Fruit fly (Drosophila melanogaster) whole organism, embryonic: ENCODE measurements around the gene Dok.

ENCODE experiments used
- Bteb2 ChIP-seq: fragments of 200-800 bp; sonication (Bioruptor generic); optimal IDR thresholded peaks from 2 replicates; lab custom pipeline; 2016; ENCODE audit warnings: missing biosample characterization, missing genetic modification characterization
- CG10543 ChIP-seq: fragments of 200-800 bp; sonication (Bioruptor generic); optimal IDR thresholded peaks from 3 replicates; lab custom pipeline; 2017; ENCODE audit warnings: missing biosample characterization, mild to moderate bottlenecking, missing genetic modification characterization, moderate library complexity
- CG11093 ChIP-seq: fragments of 200-800 bp; sonication (Bioruptor generic); IDR thresholded peaks from 3 replicates; pipeline ENCODE4 v1.3.6; 2022; ENCODE audit warnings: missing biosample characterization, missing genetic modification characterization
- CG11560 ChIP-seq: fragments of 200-800 bp; sonication (Bioruptor generic); IDR thresholded peaks from 3 replicates; pipeline ENCODE4 v1.3.6; 2022; ENCODE audit warnings: missing biosample characterization, missing genetic modification characterization
- CG11723 ChIP-seq: fragments of 200-800 bp; sonication (Bioruptor generic); optimal IDR thresholded peaks from 2 replicates; lab custom pipeline; 2017; ENCODE audit warnings: missing biosample characterization, mild to moderate bottlenecking, missing genetic modification characterization
- CG12659 ChIP-seq: fragments of 200-800 bp; sonication (Bioruptor generic); optimal IDR thresholded peaks from 3 replicates; lab custom pipeline; 2017; ENCODE audit warnings: mild to moderate bottlenecking, missing biosample characterization, missing genetic modification reagents, missing genetic modification characterization
- CG15601 ChIP-seq: fragments of 200-800 bp; sonication (Bioruptor generic); optimal IDR thresholded peaks from 3 replicates; lab custom pipeline; 2019; ENCODE audit warnings: missing biosample characterization, mild to moderate bottlenecking, missing genetic modification characterization, moderate library complexity
- CG15696 ChIP-seq: fragments of 200-800 bp; sonication (Bioruptor generic); optimal IDR thresholded peaks from 2 replicates; lab custom pipeline; 2019; ENCODE audit warnings: missing biosample characterization, mild to moderate bottlenecking, missing genetic modification characterization, moderate library complexity
- CG16779 ChIP-seq: fragments of 200-800 bp; sonication (Bioruptor generic); IDR thresholded peaks from 2 replicates; pipeline ENCODE4 v1.3.6; 2022; ENCODE audit warnings: missing biosample characterization, missing genetic modification characterization
- CG18764 ChIP-seq: fragments of 200-800 bp; sonication (Bioruptor generic); optimal IDR thresholded peaks from 3 replicates; lab custom pipeline; 2016; ENCODE audit warnings: missing biosample characterization, missing genetic modification characterization
- CG2199 ChIP-seq: fragments of 200-800 bp; sonication (Bioruptor generic); IDR thresholded peaks from 3 replicates; pipeline ENCODE4 v1.3.6; 2022; ENCODE audit warnings: missing biosample characterization, missing genetic modification characterization
- CG2889 ChIP-seq: fragments of 200-800 bp; sonication (Bioruptor generic); IDR thresholded peaks from 3 replicates; pipeline ENCODE4 v1.3.6; 2022; ENCODE audit warnings: missing biosample characterization, missing genetic modification characterization
- CG31365 ChIP-seq: fragments of 200-800 bp; sonication (Bioruptor generic); optimal IDR thresholded peaks from 2 replicates; lab custom pipeline; 2018; ENCODE audit warnings: missing biosample characterization, mild to moderate bottlenecking, missing genetic modification characterization
- CG33557 ChIP-seq: fragments of 200-800 bp; sonication (Bioruptor generic); optimal IDR thresholded peaks from 2 replicates; lab custom pipeline; 2019; ENCODE audit warnings: missing biosample characterization, mild to moderate bottlenecking, missing genetic modification characterization, moderate library complexity
- CG4424 ChIP-seq: fragments of 200-800 bp; sonication (Bioruptor generic); optimal IDR thresholded peaks from 3 replicates; lab custom pipeline; 2016; ENCODE audit warnings: missing biosample characterization, missing genetic modification characterization
- CG5953 ChIP-seq: fragments of 200-800 bp; sonication (Bioruptor generic); IDR thresholded peaks from 2 replicates; pipeline ENCODE4 v1.3.6; 2022; ENCODE audit warnings: missing biosample characterization, missing genetic modification characterization
- CG7745 ChIP-seq: fragments of 200-800 bp; sonication (Bioruptor generic); optimal IDR thresholded peaks from 2 replicates; lab custom pipeline; 2018; ENCODE audit warnings: missing biosample characterization, mild to moderate bottlenecking, missing genetic modification characterization, moderate library complexity
- CG7786 ChIP-seq: fragments of 200-800 bp; sonication (Bioruptor generic); optimal IDR thresholded peaks from 2 replicates; lab custom pipeline; 2016; ENCODE audit warnings: missing biosample characterization, missing genetic modification characterization
- CG8924 ChIP-seq: fragments of 200-800 bp; optimal IDR thresholded peaks from 3 replicates; lab custom pipeline; 2019; ENCODE audit warnings: missing biosample characterization, mild to moderate bottlenecking, missing genetic modification characterization, moderate library complexity
- CG9817 ChIP-seq: fragments of 200-800 bp; sonication (Bioruptor generic); optimal IDR thresholded peaks from 2 replicates; lab custom pipeline; 2018; ENCODE audit warnings: missing biosample characterization, mild to moderate bottlenecking, missing genetic modification characterization, moderate library complexity
- Dip2 ChIP-seq: fragments of 200-800 bp; sonication (Bioruptor generic); IDR thresholded peaks from 2 replicates; pipeline ENCODE4 v1.3.6; 2022; ENCODE audit warnings: missing biosample characterization, missing genetic modification characterization
- Dip3 ChIP-seq: fragments of 200-800 bp; sonication (Bioruptor generic); optimal IDR thresholded peaks from 3 replicates; lab custom pipeline; 2016; ENCODE audit warnings: missing biosample characterization, missing genetic modification characterization
- Hand ChIP-seq: fragments of 200-800 bp; sonication (Bioruptor generic); optimal IDR thresholded peaks from 2 replicates; lab custom pipeline; 2017; ENCODE audit warnings: mild to moderate bottlenecking, missing biosample characterization, missing genetic modification reagents, missing genetic modification characterization
- Hr39 ChIP-seq: fragments of >200 bp; optimal IDR thresholded peaks from 2 replicates; lab custom pipeline; 2017
- Hr51 ChIP-seq, 2 experiments: fragments of 200-800 bp; sonication (Bioruptor generic); optimal IDR thresholded peaks; 2 replicates in 1 of 2; 3 replicates in 1 of 2; lab custom pipeline; 2016 to 2018; ENCODE audit warnings: missing biosample characterization in 2 of 2, missing genetic modification characterization in 2 of 2, mild to moderate bottlenecking in 1 of 2, moderate library complexity in 1 of 2
- MTF-1 ChIP-seq: fragments of 200-800 bp; sonication (Bioruptor generic); optimal IDR thresholded peaks from 2 replicates; lab custom pipeline; 2018; ENCODE audit warnings: missing biosample characterization, mild to moderate bottlenecking, missing genetic modification characterization, borderline replicate concordance
- Mad ChIP-seq: fragments of 200-800 bp; sonication (Bioruptor generic); optimal IDR thresholded peaks from 2 replicates; lab custom pipeline; 2016; ENCODE audit warnings: missing biosample characterization, missing genetic modification characterization
- NC2α ChIP-seq: fragments of 200-800 bp; sonication (Bioruptor generic); optimal IDR thresholded peaks from 2 replicates; lab custom pipeline; 2016; ENCODE audit warnings: missing biosample characterization, missing genetic modification characterization
- Sin3A ChIP-seq: fragments of >200 bp; optimal IDR thresholded peaks from 2 replicates; lab custom pipeline; 2018
- Sox102F ChIP-seq: fragments of 200-800 bp; sonication (Bioruptor generic); optimal IDR thresholded peaks from 2 replicates; lab custom pipeline; 2018; ENCODE audit warnings: missing biosample characterization, mild to moderate bottlenecking, missing genetic modification characterization, moderate library complexity
- Spps ChIP-seq: fragments of 200-800 bp; sonication (Bioruptor generic); optimal IDR thresholded peaks from 2 replicates; lab custom pipeline; 2018; ENCODE audit warnings: missing biosample characterization, mild to moderate bottlenecking, missing genetic modification characterization
- Tbp ChIP-seq: fragments of >200 bp; optimal IDR thresholded peaks from 2 replicates; lab custom pipeline; 2018; ENCODE audit warnings: missing biosample characterization, missing genetic modification characterization
- Xbp1 ChIP-seq: fragments of 200-800 bp; sonication (Bioruptor generic); optimal IDR thresholded peaks from 3 replicates; lab custom pipeline; 2016; ENCODE audit warnings: missing biosample characterization, mild to moderate bottlenecking, missing genetic modification characterization
- cato ChIP-seq: fragments of 200-800 bp; sonication (Bioruptor generic); optimal IDR thresholded peaks from 2 replicates; lab custom pipeline; 2016; ENCODE audit warnings: missing biosample characterization, missing genetic modification characterization, borderline replicate concordance
- corto ChIP-seq: fragments of 200-800 bp; sonication (Bioruptor generic); optimal IDR thresholded peaks from 2 replicates; lab custom pipeline; 2016; ENCODE audit warnings: missing biosample characterization, mild to moderate bottlenecking, missing genetic modification characterization, moderate library complexity
- fru ChIP-seq: fragments of >200 bp; optimal IDR thresholded peaks from 2 replicates; lab custom pipeline; 2017
- gfzf ChIP-seq: fragments of 200-800 bp; sonication (Bioruptor generic); optimal IDR thresholded peaks from 2 replicates; lab custom pipeline; 2016; ENCODE audit warnings: missing biosample characterization, mild to moderate bottlenecking, missing genetic modification characterization, moderate library complexity
- ham ChIP-seq: fragments of 200-800 bp; sonication (Bioruptor generic); IDR thresholded peaks from 2 replicates; pipeline ENCODE4 v1.3.6; 2022; ENCODE audit warnings: missing biosample characterization, missing genetic modification characterization
- jing ChIP-seq: fragments of 200-800 bp; sonication (Bioruptor generic); optimal IDR thresholded peaks from 2 replicates; lab custom pipeline; 2018; ENCODE audit warnings: missing biosample characterization, mild to moderate bottlenecking, missing genetic modification characterization
- lbe ChIP-seq: fragments of 200-800 bp; sonication (Bioruptor generic); optimal IDR thresholded peaks from 2 replicates; lab custom pipeline; 2016; ENCODE audit warnings: missing biosample characterization, mild to moderate bottlenecking, missing genetic modification characterization
- lmd ChIP-seq: fragments of 200-800 bp; sonication (Bioruptor generic); IDR thresholded peaks from 2 replicates; pipeline ENCODE4 v1.3.6; 2022; ENCODE audit warnings: missing biosample characterization, missing genetic modification characterization
- maf-S ChIP-seq: fragments of 200-800 bp; sonication (Bioruptor generic); optimal IDR thresholded peaks from 2 replicates; lab custom pipeline; 2016; ENCODE audit warnings: missing biosample characterization, missing genetic modification characterization
- scrt ChIP-seq: fragments of 200-800 bp; sonication (Bioruptor generic); optimal IDR thresholded peaks from 2 replicates; lab custom pipeline; 2018; ENCODE audit warnings: missing biosample characterization, mild to moderate bottlenecking, missing genetic modification characterization, moderate library complexity
- sens ChIP-seq: fragments of 200-800 bp; sonication (Bioruptor generic); peaks from one replicate; lab custom pipeline; 2016; ENCODE audit warnings: missing biosample characterization, missing genetic modification characterization
- shn ChIP-seq: fragments of 200-800 bp; sonication (Bioruptor generic); optimal IDR thresholded peaks from 3 replicates; lab custom pipeline; 2016; ENCODE audit warnings: missing biosample characterization, missing genetic modification characterization
- sim ChIP-seq: fragments of 200-800 bp; sonication (Bioruptor generic); IDR thresholded peaks from 2 replicates; pipeline ENCODE4 v1.3.6; 2022; ENCODE audit warnings: missing biosample characterization, missing genetic modification characterization
- sisA ChIP-seq: fragments of 200-800 bp; sonication (Bioruptor generic); IDR thresholded peaks from 2 replicates; pipeline ENCODE4 v1.3.6; 2022; ENCODE audit warnings: missing biosample characterization, missing genetic modification characterization
- sna ChIP-seq: fragments of 200-800 bp; sonication (Bioruptor generic); IDR thresholded peaks from 2 replicates; pipeline ENCODE4 v1.3.6; 2022; ENCODE audit warnings: missing biosample characterization, missing genetic modification characterization; ENCODE audit not compliant: partially characterized antibody
- tio ChIP-seq: fragments of 200-800 bp; sonication (Bioruptor generic); optimal IDR thresholded peaks from 2 replicates; lab custom pipeline; 2017; ENCODE audit warnings: missing biosample characterization, missing genetic modification characterization, inconsistent platforms
- tna ChIP-seq: fragments of 200-800 bp; sonication (Bioruptor generic); IDR thresholded peaks from 2 replicates; pipeline ENCODE4 v1.3.6; 2022; ENCODE audit warnings: missing biosample characterization, missing genetic modification characterization; ENCODE audit not compliant: partially characterized antibody
- toy ChIP-seq: fragments of 200-800 bp; sonication (Bioruptor generic); IDR thresholded peaks from 2 replicates; pipeline ENCODE4 v1.3.6; 2022; ENCODE audit warnings: missing biosample characterization, missing genetic modification characterization
- trem ChIP-seq: fragments of 200-800 bp; optimal IDR thresholded peaks from 3 replicates; lab custom pipeline; 2019; ENCODE audit warnings: missing biosample characterization, mild to moderate bottlenecking, missing genetic modification characterization, moderate library complexity

Gene Dok

DNA sequence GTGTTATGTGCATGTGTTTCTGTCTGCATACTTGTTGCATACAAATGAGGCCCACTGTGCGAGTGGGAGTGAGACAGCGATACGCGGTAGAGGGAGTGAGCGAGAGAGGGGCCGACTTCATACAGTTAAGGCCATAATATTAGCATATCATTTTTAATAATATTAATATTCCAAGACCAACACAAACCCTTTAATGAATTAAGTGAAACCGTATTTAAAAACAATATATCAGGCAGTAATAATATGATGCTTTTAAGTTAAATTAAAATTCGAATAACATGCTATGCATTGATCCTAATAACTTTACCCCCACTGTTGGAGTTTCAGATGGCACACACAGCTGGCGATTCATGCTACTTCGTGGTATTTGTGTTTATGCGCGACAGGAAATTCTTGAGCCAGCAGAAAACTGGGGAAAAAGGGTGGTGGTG is 817 bp downstream of the Dok start (continued):
- TF ChIP-seq CG11093 (GFP tag; lab: Robert Waterston, UW) = peak; percentile 89
- TF ChIP-seq Spps (tag; lab: Kevin White, UChicago) = peak; percentile 97
- peak; percentile 57 for TF ChIP-seq Dip3 (GFP tag; lab: Kevin White, UChicago)
- no peak for TF ChIP-seq tna (GFP tag; lab: Robert Waterston, UW)
- TF ChIP-seq jing (GFP tag; lab: Kevin White, UChicago) = peak; percentile 88
- TF ChIP-seq trem (tag; lab: Kevin White, UChicago) = peak; percentile 96
- TF ChIP-seq CG4424 = peak; percentile 96
- TF ChIP-seq Hr39 (lab: Kevin White, UChicago) = no peak
- no peak for TF ChIP-seq gfzf
- peak; percentile 95 for TF ChIP-seq Xbp1 (GFP tag; lab: Kevin White, UChicago)
- peak; percentile 85 for TF ChIP-seq corto (GFP tag; lab: Kevin White, UChicago)
- TF ChIP-seq sim (GFP tag; lab: Robert Waterston, UW) = peak; percentile 95
- peak; percentile 98 for TF ChIP-seq CG8924 (tag; lab: Kevin White, UChicago)
- TF ChIP-seq CG31365 (tag; lab: Kevin White, UChicago) = peak; percentile 85
- peak; percentile 90 for TF ChIP-seq Hand
- TF ChIP-seq Hr51 (GFP tag; optimal IDR thresholded peaks at IDR 0.05; lab: Kevin White, UChicago) = peak; percentile 82 to 98
- TF ChIP-seq Dip2 = 0 out of 2 replicates have a peak, but pooled peaks have one; percentile 14
- TF ChIP-seq CG2199 (GFP tag; lab: Robert Waterston, UW) = peak; percentile 85; the same call in 2 of the 3 replicates
- no peak for TF ChIP-seq sna
- no peak for TF ChIP-seq Tbp
- TF ChIP-seq shn (GFP tag; lab: Kevin White, UChicago) = peak; percentile 44
- peak; percentile 97 for TF ChIP-seq CG33557 (GFP tag; lab: Kevin White, UChicago)
- peak; percentile 98 for TF ChIP-seq sens (GFP tag; lab: Kevin White, UChicago)
- no peak for TF ChIP-seq Sin3A (lab: Kevin White, UChicago)
- TF ChIP-seq CG7786 (GFP tag; lab: Kevin White, UChicago) = peak; percentile 68
- TF ChIP-seq CG12659 (GFP tag; lab: Kevin White, UChicago) = peak; percentile 96
- peak; percentile 65 for TF ChIP-seq CG16779 (GFP tag; lab: Robert Waterston, UW)
- peak; percentile 91 for TF ChIP-seq lbe (GFP tag; lab: Kevin White, UChicago)
- TF ChIP-seq CG15601 = peak; percentile 97
- peak; percentile 97 for TF ChIP-seq Sox102F (GFP tag; lab: Kevin White, UChicago)
- peak; percentile 63 for TF ChIP-seq maf-S (GFP tag; lab: Kevin White, UChicago)
- peak; percentile 59; the same call in 1 of the 2 replicates for TF ChIP-seq ham
- peak; percentile 89 for TF ChIP-seq CG7745
- peak; percentile 96 for TF ChIP-seq lmd (GFP tag; lab: Robert Waterston, UW)
- peak; percentile 94 for TF ChIP-seq sisA (GFP tag; lab: Robert Waterston, UW)
- TF ChIP-seq NC2α = peak; percentile 35
- TF ChIP-seq scrt (GFP tag; lab: Kevin White, UChicago) = peak; percentile 92
- peak; percentile 90 for TF ChIP-seq CG5953
- peak; percentile 83 for TF ChIP-seq Mad
- peak; percentile 88 for TF ChIP-seq cato (GFP tag; lab: Kevin White, UChicago)
- peak; percentile 92 for TF ChIP-seq CG11723 (GFP tag; lab: Kevin White, UChicago)
- TF ChIP-seq Bteb2 (GFP tag; lab: Kevin White, UChicago) = peak; percentile 80
- peak; percentile 88 for TF ChIP-seq tio (GFP tag; lab: Kevin White, UChicago)
- peak; percentile 97 for TF ChIP-seq CG15696 (tag; lab: Kevin White, UChicago)
- TF ChIP-seq CG2889 (GFP tag; lab: Robert Waterston, UW) = peak; percentile 88
- TF ChIP-seq CG11560 (tag; lab: Robert Waterston, UW) = peak; percentile 82
- peak; percentile 88 for TF ChIP-seq CG10543 (GFP tag; lab: Kevin White, UChicago)
- TF ChIP-seq fru (lab: Kevin White, UChicago) = no peak
- peak; percentile 73; the same call in 1 of the 2 replicates for TF ChIP-seq toy (GFP tag; lab: Robert Waterston, UW)
- TF ChIP-seq MTF-1 (GFP tag; lab: Kevin White, UChicago) = peak; percentile 95
- TF ChIP-seq CG18764 = peak; percentile 91
- TF ChIP-seq CG9817 (tag; lab: Kevin White, UChicago) = peak; percentile 92
